Worm (Caenorhabditis elegans) whole organism, L2 larva: Measurements from ENCODE around the gene K01D12.10.

Experiments
- F13H6.1 ChIP-seq: sonication (generic microtip); optimal IDR thresholded peaks from 2 replicates; lab custom pipeline; 2016; ENCODE audit warnings: missing genetic modification characterization, missing compliant biosample characterization
- ama-1 ChIP-seq: fragments of 150-350 bp; optimal IDR thresholded peaks from 2 replicates; lab custom pipeline; 2018; ENCODE audit warnings: inconsistent platforms
- ceh-16 ChIP-seq: fragments of 150-350 bp; optimal IDR thresholded peaks from 2 replicates; lab custom pipeline; 2014; ENCODE audit warnings: missing biosample characterization, missing genetic modification characterization
- ceh-82 ChIP-seq: fragments of 150-350 bp; optimal IDR thresholded peaks from 2 replicates; lab custom pipeline; 2014; ENCODE audit warnings: missing biosample characterization, missing genetic modification characterization
- lin-13 ChIP-seq: fragments of 150-350 bp; optimal IDR thresholded peaks from 2 replicates; lab custom pipeline; 2014; ENCODE audit warnings: missing biosample characterization, missing genetic modification reagents, missing genetic modification characterization
- mdl-1 ChIP-seq, 2 experiments: fragments of 150-350 bp in 1 of 2; sonication (generic microtip) in 1 of 2; optimal IDR thresholded peaks; 2 replicates each; lab custom pipeline; 2017; ENCODE audit warnings: missing biosample characterization in 2 of 2, missing genetic modification characterization in 2 of 2
- nhr-11 ChIP-seq: fragments of 150-350 bp; optimal IDR thresholded peaks from 2 replicates; lab custom pipeline; 2014; ENCODE audit warnings: missing biosample characterization, missing genetic modification characterization
- snpc-4 ChIP-seq: fragments of 150-350 bp; optimal IDR thresholded peaks from 2 replicates; lab custom pipeline; 2014; ENCODE audit warnings: missing biosample characterization, missing genetic modification characterization
- unc-55 ChIP-seq: fragments of 150-350 bp; sonication (generic microtip); optimal IDR thresholded peaks from 3 replicates; lab custom pipeline; 2014; ENCODE audit warnings: missing biosample characterization, missing genetic modification reagents, missing genetic modification characterization
- unc-62 ChIP-seq: fragments of 150-350 bp; optimal IDR thresholded peaks from 2 replicates; lab custom pipeline; 2014; ENCODE audit warnings: missing biosample characterization, missing genetic modification reagents, missing genetic modification characterization

DNA sequence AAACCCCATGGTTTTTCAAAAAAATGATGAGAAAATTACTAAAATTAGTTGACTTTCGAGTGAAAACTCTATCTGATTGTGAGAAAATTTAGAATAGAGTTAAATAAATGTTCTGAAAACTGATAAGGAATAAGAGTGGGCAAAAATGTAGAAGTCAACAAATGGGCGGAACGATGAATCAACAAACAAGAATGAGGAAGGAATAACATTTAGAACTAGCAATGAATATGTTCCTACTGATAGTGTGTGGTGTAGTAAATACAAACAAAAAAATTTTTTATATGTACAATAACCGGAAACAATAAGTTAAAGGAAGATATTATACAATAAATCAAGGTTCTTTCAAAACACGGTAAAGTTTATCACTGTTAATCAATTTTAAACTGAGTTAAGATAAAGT lies 37.7 kb downstream of the K01D12.10 start, which contains the start of gene pals-39:
- no peak for TF ChIP-seq ama-1 (lab: Kevin White, UChicago)
- no peak for TF ChIP-seq unc-62 (GFP tag; lab: Kevin White, UChicago)
- TF ChIP-seq snpc-4 (tag; lab: Kevin White, UChicago) = no peak
- no peak for TF ChIP-seq unc-55 (GFP tag; lab: Kevin White, UChicago)
- TF ChIP-seq ceh-16 = no peak
- no peak for TF ChIP-seq mdl-1 (tag; optimal IDR thresholded peaks at IDR 0.05; lab: Kevin White, UChicago)
- TF ChIP-seq F13H6.1 (tag; lab: Kevin White, UChicago) = no peak
- TF ChIP-seq ceh-82 (tag; lab: Kevin White, UChicago) = no peak
- TF ChIP-seq nhr-11 (tag; lab: Kevin White, UChicago) = no peak
- TF ChIP-seq lin-13 (GFP tag; lab: Kevin White, UChicago) = no peak
